Worm (Caenorhabditis elegans): ENCODE data around the gene C24B9.3.

Gene C24B9.3

ce11 chrV:2711429-2711828 is at the start of gene C24B9.3:
C24B9.3 (minus strand) TSS chrV:2711599.
- no peak for TF ChIP-seq W03F9.2 (tag; optimal IDR thresholded peaks at IDR 0.05)
- TF ChIP-seq him-1 (tag; optimal IDR thresholded peaks at IDR 0.05) = no peak
- no peak for TF ChIP-seq dao-5 (tag; optimal IDR thresholded peaks at IDR 0.05)

ce11 chrV:2759456-2759855 is 48.1 kb upstream of the C24B9.3 start, which contains the start of gene srg-58:
srg-58 (minus strand) TSS chrV:2759556.
- TF ChIP-seq dao-5 (tag; optimal IDR thresholded peaks at IDR 0.05) (no peak), W03F9.2 (tag; optimal IDR thresholded peaks at IDR 0.05) (no peak)

- TF ChIP-seq W03F9.2 (tag; optimal IDR thresholded peaks at IDR 0.05) = no peak
- no peak for TF ChIP-seq him-1 (tag; optimal IDR thresholded peaks at IDR 0.05)
- TF ChIP-seq dao-5 (tag; optimal IDR thresholded peaks at IDR 0.05) = no peak
These were observed 47.0 kb upstream of the C24B9.3 start for ce11 chrV:2758437-2758836.

DNA sequence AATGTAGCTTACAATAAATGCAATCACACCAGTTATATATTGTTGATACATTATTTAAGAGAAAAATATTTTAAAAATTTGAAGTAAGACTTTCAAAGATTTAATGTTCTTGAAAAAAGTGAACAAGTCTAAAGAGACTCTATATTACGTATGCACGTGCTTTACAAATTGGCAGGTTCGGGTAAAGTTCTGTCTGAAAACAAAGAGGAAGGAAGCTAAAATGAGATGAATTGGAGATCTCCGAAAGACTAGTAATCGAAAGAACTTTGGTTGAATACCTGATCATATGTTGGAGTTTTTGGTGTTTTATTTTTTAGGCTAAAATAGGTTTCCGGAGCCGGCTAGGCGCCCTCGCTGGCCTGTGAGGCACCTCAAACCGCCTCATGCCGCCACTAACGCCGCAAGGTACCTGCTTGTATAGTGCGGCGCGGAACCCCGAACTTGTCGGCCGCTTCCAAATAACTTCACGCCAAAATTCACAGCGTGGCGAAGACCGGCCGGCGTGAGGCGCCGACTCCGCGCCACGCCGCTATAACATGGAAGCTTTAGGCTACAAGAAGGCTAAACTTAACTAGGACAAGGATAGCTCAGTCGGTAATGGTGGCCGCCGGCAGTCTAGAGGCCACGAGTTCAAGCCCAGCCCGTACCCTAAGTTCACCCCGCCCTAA is 46.0 kb upstream of the C24B9.3 start, which contains the start of gene srx-28:
TSS of gene srx-28 (minus strand) at position 51 of the 668 bp plus-strand sequence.
- no peak for TF ChIP-seq him-1 (tag; optimal IDR thresholded peaks at IDR 0.05)
- TF ChIP-seq W03F9.2 (tag; optimal IDR thresholded peaks at IDR 0.05) = no peak
- TF ChIP-seq dao-5 (tag; optimal IDR thresholded peaks at IDR 0.05) = no peak

ce11 chrV:2753007-2753406 is 41.6 kb upstream of the C24B9.3 start, which contains the start of gene srx-26:
srx-26 (minus strand) TSS chrV:2753107.
- TF ChIP-seq him-1 (tag; optimal IDR thresholded peaks at IDR 0.05) = no peak
- TF ChIP-seq W03F9.2 (tag; optimal IDR thresholded peaks at IDR 0.05) = no peak

- TF ChIP-seq dao-5 (tag; optimal IDR thresholded peaks at IDR 0.05) (no peak), W03F9.2 (tag; optimal IDR thresholded peaks at IDR 0.05) (no peak), him-1 (tag; optimal IDR thresholded peaks at IDR 0.05) (no peak)
These were observed 38.6 kb upstream of the C24B9.3 start, which contains the start of gene srx-24 for ce11 chrV:2750006-2750405. srx-24 (minus strand) TSS chrV:2750106.

DNA sequence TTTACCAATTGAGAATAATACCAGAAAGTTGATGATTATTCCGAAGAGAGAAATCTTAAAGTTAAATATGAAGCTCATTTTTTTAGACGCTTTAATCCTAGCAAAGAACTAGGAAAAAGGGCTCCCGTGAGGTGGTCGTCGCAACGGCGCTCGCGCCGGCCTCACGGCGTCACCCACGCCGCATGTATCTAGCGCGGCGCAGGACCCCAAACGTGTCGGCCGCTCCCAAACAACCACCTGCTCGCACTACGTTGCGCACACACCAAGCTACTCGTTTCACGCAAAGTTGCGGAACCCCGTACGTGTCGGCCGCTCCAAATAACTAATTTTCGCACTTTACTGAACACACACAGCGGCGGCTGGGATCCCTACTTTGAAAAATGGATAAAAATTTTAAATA is 35.0 kb upstream of the C24B9.3 start:
- TF ChIP-seq dao-5 (tag; optimal IDR thresholded peaks at IDR 0.05) (no peak), W03F9.2 (tag; optimal IDR thresholded peaks at IDR 0.05) (no peak)

DNA sequence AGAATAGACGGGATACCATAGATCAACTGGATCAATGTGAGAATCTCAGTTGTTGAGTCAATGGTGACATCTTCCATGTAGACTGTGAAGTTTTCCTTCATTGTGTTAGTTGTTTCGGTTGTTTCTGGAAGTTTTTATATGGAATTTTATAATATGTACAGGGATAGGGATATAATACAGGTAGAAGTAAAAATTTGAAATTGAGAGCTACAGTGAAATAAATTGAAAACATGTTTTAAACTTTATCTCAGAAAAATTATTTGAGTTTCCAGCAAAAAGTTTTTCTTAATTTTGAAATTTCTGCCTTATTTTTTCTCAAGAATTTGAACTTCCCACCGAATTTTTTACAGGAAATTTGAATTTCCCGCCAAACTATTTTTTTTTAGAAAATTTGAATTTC is 30.9 kb upstream of the C24B9.3 start, which contains the start of gene srg-62:
TSS of gene srg-62 (minus strand) at position 101 of the 400 bp plus-strand sequence.
- TF ChIP-seq W03F9.2 (tag; optimal IDR thresholded peaks at IDR 0.05) (no peak), dao-5 (tag; optimal IDR thresholded peaks at IDR 0.05) (no peak), him-1 (tag; optimal IDR thresholded peaks at IDR 0.05) (no peak)

- no peak for TF ChIP-seq W03F9.2 (tag; optimal IDR thresholded peaks at IDR 0.05)
- no peak for TF ChIP-seq him-1 (tag; optimal IDR thresholded peaks at IDR 0.05)
- no peak for TF ChIP-seq dao-5 (tag; optimal IDR thresholded peaks at IDR 0.05)
These were observed 28.8 kb upstream of the C24B9.3 start, which contains the start of gene srg-61 for ce11 chrV:2740228-2740627. srg-61 (minus strand) TSS chrV:2740328.

DNA sequence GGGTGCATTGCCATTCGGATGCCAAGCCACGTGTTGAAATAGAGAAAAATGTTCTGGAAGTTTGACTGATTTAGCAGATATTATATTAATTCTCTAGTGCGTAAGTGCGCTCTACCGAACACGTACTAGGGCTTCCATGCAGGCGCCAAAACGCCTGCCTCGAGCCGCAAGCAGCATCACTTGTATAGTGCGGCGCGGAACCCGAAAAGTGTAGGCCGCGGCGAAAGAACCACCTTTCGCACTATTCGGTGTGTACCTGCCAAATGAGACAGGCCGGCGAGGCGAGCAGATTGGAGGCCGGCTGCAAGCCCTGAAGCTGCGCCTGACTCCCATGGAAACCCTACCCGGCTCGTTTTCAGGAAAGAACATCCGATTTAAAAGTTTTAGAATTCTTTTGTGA is 28.2 kb upstream of the C24B9.3 start:
- no peak for TF ChIP-seq him-1 (tag; optimal IDR thresholded peaks at IDR 0.05)
- TF ChIP-seq W03F9.2 (tag; optimal IDR thresholded peaks at IDR 0.05) = no peak
- TF ChIP-seq dao-5 (tag; optimal IDR thresholded peaks at IDR 0.05) = no peak

DNA sequence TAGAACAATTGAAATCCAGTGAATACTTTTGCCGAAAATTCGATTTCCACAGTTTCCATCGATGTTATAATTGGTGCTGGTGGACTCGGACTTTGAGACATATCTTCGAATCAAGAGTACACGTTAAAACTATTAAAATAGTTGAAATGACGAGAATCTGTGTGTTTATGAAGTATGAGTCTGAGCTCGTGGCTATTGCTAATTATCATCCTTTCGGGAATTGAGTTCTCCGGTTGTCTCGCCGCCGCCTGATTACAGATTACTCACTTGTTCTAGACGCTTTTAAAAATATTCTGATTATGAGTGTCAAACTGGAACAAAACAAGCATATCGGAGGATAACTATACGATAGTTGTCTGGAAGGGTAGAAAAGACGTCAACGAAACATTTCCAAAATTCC is 26.8 kb upstream of the C24B9.3 start, which contains the start of gene srg-56:
TSS of gene srg-56 (minus strand) at position 101 of the 400 bp plus-strand sequence.
- TF ChIP-seq him-1 (tag; optimal IDR thresholded peaks at IDR 0.05) (no peak), dao-5 (tag; optimal IDR thresholded peaks at IDR 0.05) (no peak)

ce11 chrV:2734360-2734759 is 23.0 kb upstream of the C24B9.3 start, which contains the start of gene srg-57:
srg-57 (minus strand) TSS chrV:2734460.
- TF ChIP-seq dao-5 (tag; optimal IDR thresholded peaks at IDR 0.05) = no peak
- no peak for TF ChIP-seq W03F9.2 (tag; optimal IDR thresholded peaks at IDR 0.05)
- TF ChIP-seq him-1 (tag; optimal IDR thresholded peaks at IDR 0.05) = no peak

DNA sequence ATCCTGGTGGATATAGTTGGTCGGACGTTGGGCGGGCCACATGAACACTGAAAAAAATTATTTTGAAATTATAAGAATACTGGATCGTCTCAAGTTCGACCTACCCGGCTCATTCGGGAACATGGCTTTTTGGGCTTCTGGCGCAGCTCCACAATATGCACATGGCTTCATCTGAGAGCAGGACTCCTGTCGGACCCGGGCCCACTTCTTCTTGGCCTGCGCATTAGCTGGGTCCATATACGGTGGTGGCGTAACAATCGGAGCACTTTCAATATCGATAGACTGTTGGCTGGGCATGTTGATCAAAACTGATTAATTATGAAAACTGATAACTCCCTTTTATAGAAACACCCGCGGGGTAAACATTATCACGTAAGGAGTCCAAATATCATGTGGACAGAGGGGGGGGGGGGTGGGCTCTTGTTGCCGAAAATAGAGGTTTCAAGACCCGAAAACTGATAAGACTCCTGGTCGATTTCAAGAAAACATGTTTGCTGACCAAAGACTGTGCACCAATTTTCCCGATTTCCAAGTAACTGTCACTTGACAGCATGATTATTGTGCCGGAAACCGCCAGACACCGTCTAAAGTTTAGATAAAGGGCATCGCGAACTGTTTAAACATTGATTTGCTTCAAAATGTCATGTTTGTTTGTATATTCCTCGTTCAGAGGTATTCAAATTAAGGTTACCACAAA is 19.5 kb upstream of the C24B9.3 start, which contains the start of gene dod-3:
TSS of gene dod-3 (minus strand) at position 315 of the 697 bp plus-strand sequence.
- no peak for TF ChIP-seq him-1 (tag; optimal IDR thresholded peaks at IDR 0.05)
- TF ChIP-seq dao-5 (tag; optimal IDR thresholded peaks at IDR 0.05) = no peak
- no peak for TF ChIP-seq W03F9.2 (tag; optimal IDR thresholded peaks at IDR 0.05)

DNA sequence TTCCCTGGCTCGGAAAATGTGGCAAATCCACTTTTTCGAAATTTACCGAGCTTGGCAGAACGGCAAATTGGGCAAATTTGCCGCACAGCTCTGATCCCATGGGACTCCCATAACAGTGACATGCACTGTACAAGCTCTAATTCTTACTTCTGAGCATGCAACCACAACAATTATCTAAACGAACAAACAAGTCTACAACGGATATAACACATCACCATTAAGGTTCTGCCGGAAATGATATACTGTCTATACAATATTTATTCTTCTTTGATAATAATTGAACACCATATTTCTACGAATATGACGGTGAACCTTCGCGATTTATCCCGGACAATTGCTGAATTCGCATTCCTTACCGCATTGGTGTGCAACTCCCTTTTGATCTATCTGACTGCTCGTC is 16.8 kb upstream of the C24B9.3 start, which contains the start of gene str-33:
TSS of gene str-33 (plus strand) at position 301 of the 400 bp plus-strand sequence.
- TF ChIP-seq dao-5 (tag; optimal IDR thresholded peaks at IDR 0.05) (no peak), W03F9.2 (tag; optimal IDR thresholded peaks at IDR 0.05) (no peak), him-1 (tag; optimal IDR thresholded peaks at IDR 0.05) (no peak)
